Worm (Caenorhabditis elegans): ENCODE measurements around the gene str-208.

DNA sequence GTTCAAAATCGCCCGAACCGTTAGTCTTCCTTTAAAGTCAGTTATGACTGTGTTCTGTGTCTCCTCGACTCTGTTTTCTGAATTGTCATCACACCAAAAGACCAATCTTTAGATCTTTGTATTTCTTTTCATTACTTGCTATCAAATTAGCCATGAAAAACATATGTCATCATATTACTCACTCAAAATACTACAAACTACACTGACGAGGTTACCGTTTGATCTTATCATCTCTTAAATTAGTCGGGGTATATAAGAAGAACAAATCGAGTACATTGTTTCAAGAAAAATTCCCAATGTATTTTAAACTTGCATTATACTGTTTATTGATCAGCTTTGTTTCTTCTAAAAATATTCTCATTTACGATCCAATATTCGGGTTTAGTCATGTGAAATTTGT is 48.0 kb upstream of the str-208 start, which contains the start of gene ugt-13:
- no peak for TF ChIP-seq T22C8.4 (GFP tag; IDR thresholded peaks at IDR 0.05)
- TF ChIP-seq tab-1 (GFP tag; IDR thresholded peaks at IDR 0.05), result no peak
- TF ChIP-seq ztf-23 (GFP tag; IDR thresholded peaks at IDR 0.05), result no peak
- TF ChIP-seq ref-1 (GFP tag; conservative IDR thresholded peaks at IDR 0.05), result no peak
- no peak for TF ChIP-seq klf-2 (GFP tag; conservative IDR thresholded peaks at IDR 0.05)
- no peak for TF ChIP-seq med-1 (GFP tag; optimal IDR thresholded peaks at IDR 0.05; ENCODE audit: insufficient read depth)
- TF ChIP-seq ztf-29 (GFP tag; IDR thresholded peaks at IDR 0.05), result no peak
- no peak for TF ChIP-seq cog-1 (tag; optimal IDR thresholded peaks at IDR 0.05)
